Worm (Caenorhabditis elegans): ENCODE data around the gene C14C10.1.
A peak's percentile ranks its signal among the peaks of the same experiment; 100 is the strongest.

The C14C10.1 gene

ce11 chrV:12635218-12635617 is 47.1 kb downstream of the C14C10.1 start:
- no peak for TF ChIP-seq syd-9 (tag; optimal IDR thresholded peaks at IDR 0.05)
- TF ChIP-seq eyg-1 (tag; optimal IDR thresholded peaks at IDR 0.05), result no peak
- no peak for TF ChIP-seq ttx-3 (tag; optimal IDR thresholded peaks at IDR 0.05)
- no peak for TF ChIP-seq C08G9.2 (tag; optimal IDR thresholded peaks at IDR 0.05)
- TF ChIP-seq pat-9 (tag; optimal IDR thresholded peaks at IDR 0.05), result no peak
- no peak for TF ChIP-seq ets-4 (tag; optimal IDR thresholded peaks at IDR 0.05)
- TF ChIP-seq ceh-22 (tag; optimal IDR thresholded peaks at IDR 0.05), result no peak
- TF ChIP-seq madf-2 (tag; optimal IDR thresholded peaks at IDR 0.05), result no peak
- no peak for TF ChIP-seq unc-3 (GFP tag; conservative IDR thresholded peaks at IDR 0.05)
- TF ChIP-seq unc-3 (tag; optimal IDR thresholded peaks at IDR 0.05), result no peak
- TF ChIP-seq nhr-232 (tag; optimal IDR thresholded peaks at IDR 0.05), result no peak
- no peak for TF ChIP-seq sox-4 (tag; optimal IDR thresholded peaks at IDR 0.05)
- no peak for TF ChIP-seq F13H6.1 (tag; optimal IDR thresholded peaks at IDR 0.05)
- no peak for TF ChIP-seq unc-42 (tag; optimal IDR thresholded peaks at IDR 0.05)
- TF ChIP-seq dve-1 (tag; optimal IDR thresholded peaks at IDR 0.05), result no peak
- TF ChIP-seq nhr-11 (tag; optimal IDR thresholded peaks at IDR 0.05), result no peak
- no peak for TF ChIP-seq hlh-15 (tag; optimal IDR thresholded peaks at IDR 0.05)
- TF ChIP-seq nfya-1 (tag; optimal IDR thresholded peaks at IDR 0.05), result no peak

ce11 chrV:12636248-12636647 is 48.1 kb downstream of the C14C10.1 start:
- TF ChIP-seq ceh-31 (tag; optimal IDR thresholded peaks at IDR 0.05) (no peak), hlh-8 (tag; optimal IDR thresholded peaks at IDR 0.05) (peak; percentile 3)

ce11 chrV:12637238-12637690 is 49.1 kb downstream of the C14C10.1 start, which contains the start of gene F56H9.2:
Gene F56H9.2, plus strand, starts transcription at chrV:12637663.
- TF ChIP-seq hlh-8 (tag; optimal IDR thresholded peaks at IDR 0.05) (peak; percentile 55), pros-1 (tag; optimal IDR thresholded peaks at IDR 0.05) (no peak), nhr-232 (tag; optimal IDR thresholded peaks at IDR 0.05) (no peak), sox-2 (GFP tag; IDR thresholded peaks at IDR 0.05) (peak; percentile 65), fkh-6 (tag; optimal IDR thresholded peaks at IDR 0.05) (no peak), ceh-18 (tag; optimal IDR thresholded peaks at IDR 0.05) (peak; percentile 41), syd-9 (tag; optimal IDR thresholded peaks at IDR 0.05) (no peak), K02D7.2 (tag; optimal IDR thresholded peaks at IDR 0.05) (no peak), hlh-30 (tag; optimal IDR thresholded peaks at IDR 0.05; ENCODE audit: insufficient read depth) (peak; percentile 69), ceh-19 (GFP tag; optimal IDR thresholded peaks at IDR 0.05) (no peak), C08G9.2 (tag; optimal IDR thresholded peaks at IDR 0.05) (no peak), unc-55 (GFP tag; optimal IDR thresholded peaks at IDR 0.05) (peak; percentile 4), pax-1 (tag; optimal IDR thresholded peaks at IDR 0.05) (peak; percentile 23), ceh-22 (tag; optimal IDR thresholded peaks at IDR 0.05) (no peak), fax-1 (tag; optimal IDR thresholded peaks at IDR 0.05) (no peak), elt-2 (tag; optimal IDR thresholded peaks at IDR 0.05) (peak; percentile 66), ceh-6 (GFP tag; optimal IDR thresholded peaks at IDR 0.05) (no peak), hlh-6 (tag; optimal IDR thresholded peaks at IDR 0.05) (no peak), ceh-34 (tag; optimal IDR thresholded peaks at IDR 0.05) (no peak), sdc-2 (tag; optimal IDR thresholded peaks at IDR 0.05) (peak; percentile 55), ceh-31 (tag; optimal IDR thresholded peaks at IDR 0.05) (peak; percentile 45), tbx-2 (tag; optimal IDR thresholded peaks at IDR 0.05) (peak; percentile 65), ceh-2 (tag; optimal IDR thresholded peaks at IDR 0.05) (peak; percentile 48), ceh-30 (tag; optimal IDR thresholded peaks at IDR 0.05) (no peak), ztf-16 (tag; optimal IDR thresholded peaks at IDR 0.05) (peak; percentile 32), nfya-1 (tag; optimal IDR thresholded peaks at IDR 0.05) (peak; percentile 52), hlh-13 (GFP tag; optimal IDR thresholded peaks at IDR 0.05) (no peak)

Data from whole organism, late embryonic.